Worm (Caenorhabditis elegans) whole organism, late embryonic: Measurements from ENCODE around the gene ilc-17.1.

Source experiments
- T23F11.4 ChIP-seq: fragments of 200-800 bp; sonication (Bioruptor generic); optimal IDR thresholded peaks from 2 replicates; lab custom pipeline; 2018; ENCODE audit warnings: mild to moderate bottlenecking, missing genetic modification characterization, missing compliant biosample characterization
- elt-4 ChIP-seq: sonication (generic microtip); optimal IDR thresholded peaks from 2 replicates; lab custom pipeline; 2016; ENCODE audit warnings: missing genetic modification characterization, missing compliant biosample characterization
- fkh-10 ChIP-seq: fragments of 150-350 bp; optimal IDR thresholded peaks from 2 replicates; lab custom pipeline; 2014; ENCODE audit warnings: missing biosample characterization, missing genetic modification reagents, missing genetic modification characterization
- mec-3 ChIP-seq: sonication (generic microtip); optimal IDR thresholded peaks from 2 replicates; lab custom pipeline; 2016; ENCODE audit warnings: borderline replicate concordance, missing genetic modification characterization, missing compliant biosample characterization
- tbx-7 ChIP-seq: sonication (generic microtip); optimal IDR thresholded peaks from 2 replicates; lab custom pipeline; 2016; ENCODE audit warnings: missing genotype, missing genetic modification characterization, missing compliant biosample characterization
- unc-55 ChIP-seq: sonication (generic microtip); optimal IDR thresholded peaks from 2 replicates; lab custom pipeline; 2017; ENCODE audit warnings: missing biosample characterization, missing genetic modification reagents, missing genetic modification characterization
- zip-5 ChIP-seq: sonication (generic microtip); optimal IDR thresholded peaks from 2 replicates; lab custom pipeline; 2016; ENCODE audit warnings: missing genetic modification characterization, missing compliant biosample characterization

DNA sequence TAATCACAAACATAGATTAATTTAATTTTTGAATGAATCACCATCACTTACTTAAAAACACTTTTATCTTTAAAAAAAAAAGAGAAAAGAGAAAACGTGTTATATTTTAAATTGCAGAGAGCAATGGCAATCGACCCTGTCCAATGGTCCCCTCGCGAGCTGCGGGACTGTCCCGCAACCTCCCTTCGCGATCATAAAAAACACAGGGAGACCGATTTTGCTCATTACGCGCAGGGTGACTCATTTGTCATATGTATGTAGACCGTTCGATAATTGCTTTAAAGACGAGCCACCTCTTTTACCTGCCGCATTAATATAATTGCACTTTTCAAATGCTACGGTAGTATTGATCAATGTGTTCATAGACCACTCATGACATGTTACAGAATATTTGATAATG lies 39.5 kb downstream of the ilc-17.1 start:
- TF ChIP-seq elt-4 (tag; lab: Kevin White, UChicago) (no peak), tbx-7 (tag; lab: Kevin White, UChicago) (no peak), unc-55 (GFP tag; lab: Kevin White, UChicago) (no peak), T23F11.4 (no peak), fkh-10 (GFP tag; lab: Kevin White, UChicago) (no peak), zip-5 (tag; lab: Kevin White, UChicago) (no peak), mec-3 (tag; lab: Kevin White, UChicago) (no peak)
